Worm (Caenorhabditis elegans) whole organism, midembryonic: ENCODE results near the gene anoh-1.
A peak's percentile ranks its signal among the peaks of the same experiment; 100 is the strongest.

Experiments
- flt-1 ChIP-seq: fragments of 200-800 bp; sonication (Bioruptor generic); IDR thresholded peaks from 2 replicates; pipeline ENCODE4 v1.3.6; 2022; ENCODE audit warnings: missing genetic modification characterization, missing compliant biosample characterization
- med-1 ChIP-seq: sonication (generic microtip); optimal IDR thresholded peaks from 2 replicates; lab custom pipeline; 2017; ENCODE audit warnings: missing genetic modification characterization, mild to moderate bottlenecking, missing compliant biosample characterization, antibody characterized with exemption, missing genetic modification reagents; ENCODE audit not compliant: insufficient read depth
- ztf-29 ChIP-seq: fragments of 200-800 bp; sonication (Bioruptor generic); IDR thresholded peaks from 2 replicates; pipeline ENCODE4 v1.3.6; 2022; ENCODE audit warnings: missing genetic modification reagents, missing genetic modification characterization, missing compliant biosample characterization

DNA sequence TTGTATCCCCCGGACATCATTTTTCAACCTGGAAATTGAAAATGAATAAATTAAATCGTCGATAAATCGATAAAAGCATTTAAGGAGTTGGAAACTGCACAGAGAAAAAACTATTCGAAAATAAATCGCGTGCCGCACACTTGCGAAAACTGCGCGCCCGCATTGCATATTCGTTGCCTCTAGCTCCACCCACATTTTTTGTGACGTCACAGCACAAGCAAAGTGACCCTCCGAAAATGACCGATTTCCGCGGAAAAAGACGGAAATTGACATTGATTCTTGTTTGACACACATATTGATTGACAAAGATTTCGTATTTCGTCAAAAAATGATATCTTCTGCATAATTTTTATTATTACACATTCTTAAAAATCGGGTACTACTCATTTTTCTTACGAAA lies 22.5 kb downstream of the anoh-1 start, which contains the start of gene cpf-2:
- TF ChIP-seq ztf-29 (0 out of 2 replicates have a peak, but pooled peaks have one; percentile 25), flt-1 (GFP tag; lab: Robert Waterston, UW) (peak; percentile 88), med-1 (GFP tag; lab: Kevin White, UChicago) (peak; percentile 89)
